Worm (Caenorhabditis elegans): ENCODE results near the gene C37E2.2.

The C37E2.2 gene

DNA sequence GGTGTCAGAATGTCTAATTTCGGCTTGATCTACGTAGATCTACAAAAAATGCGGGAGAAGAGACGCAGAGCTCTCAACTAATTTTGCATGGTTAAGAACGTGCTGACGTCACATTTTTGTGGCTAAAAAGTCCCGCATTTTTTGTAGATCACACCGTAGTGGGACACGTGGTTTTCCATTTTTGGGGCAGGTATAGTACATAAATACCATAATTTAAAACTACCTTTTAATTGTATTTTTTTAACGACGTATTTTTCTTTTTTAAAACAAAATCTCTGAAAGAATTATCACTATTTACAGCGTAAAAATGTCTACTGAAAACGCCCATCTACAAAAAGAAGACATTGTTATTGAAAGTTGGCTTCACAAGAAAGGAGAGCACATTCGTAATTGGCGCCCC lies 28.4 kb upstream of the C37E2.2 start, which contains the start of gene akt-2:
Gene akt-2 (plus strand): TSS at position 301 of the 400 bp plus-strand sequence.
- no peak for TF ChIP-seq hlh-1 (tag; optimal IDR thresholded peaks at IDR 0.05)
- TF ChIP-seq unc-39 (tag; optimal IDR thresholded peaks at IDR 0.05): no peak
- no peak for TF ChIP-seq nhr-76 (tag; optimal IDR thresholded peaks at IDR 0.05)
- TF ChIP-seq snpc-4 (tag; optimal IDR thresholded peaks at IDR 0.05): no peak
- no peak for TF ChIP-seq nhr-2 (tag; optimal IDR thresholded peaks at IDR 0.05)
- TF ChIP-seq pha-4 (tag; optimal IDR thresholded peaks at IDR 0.05): no peak

DNA sequence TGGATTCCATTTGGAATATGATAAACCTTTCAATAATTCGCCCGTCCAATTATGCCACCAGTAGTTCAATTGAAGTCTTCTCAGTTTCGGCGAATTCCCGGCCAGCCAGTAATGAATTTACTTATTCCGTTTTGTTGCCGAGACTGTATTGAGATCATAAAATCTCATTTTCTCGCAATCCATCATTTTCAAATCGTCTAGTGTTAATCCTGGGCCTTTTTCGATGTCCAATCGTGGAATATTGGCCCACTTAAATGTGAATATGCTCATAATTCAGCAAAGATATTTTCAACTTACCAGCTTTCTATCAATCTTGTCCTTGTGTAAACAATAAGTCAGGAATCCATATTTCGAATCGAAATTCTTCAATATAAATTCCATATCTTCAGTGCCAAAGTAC lies 23.2 kb upstream of the C37E2.2 start:
- TF ChIP-seq nhr-237 (tag; optimal IDR thresholded peaks at IDR 0.05): no peak

DNA sequence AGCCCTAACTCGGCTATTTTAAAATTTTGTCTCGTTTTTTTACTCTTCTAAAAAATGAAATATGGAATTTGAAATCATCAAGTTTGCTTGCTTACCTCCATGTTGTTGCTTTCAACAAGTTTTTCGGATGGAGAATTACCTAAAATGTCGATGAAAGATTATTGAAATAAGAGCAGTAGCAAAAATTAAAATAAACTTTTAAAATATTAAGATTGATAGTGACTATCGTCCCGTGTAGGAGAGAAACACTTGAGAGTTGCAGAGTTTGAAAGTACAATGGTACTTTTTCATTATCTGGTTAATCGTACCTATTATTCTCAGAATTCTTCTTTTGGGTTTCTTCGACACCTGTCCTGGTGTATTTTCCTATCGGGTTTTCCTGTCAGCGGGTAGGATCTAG lies 18.9 kb upstream of the C37E2.2 start, which contains the start of gene ceh-90:
Gene ceh-90 (minus strand): TSS at position 101 of the 400 bp plus-strand sequence.
- no peak for TF ChIP-seq sem-2 (GFP tag; optimal IDR thresholded peaks at IDR 0.05)
- no peak for TF ChIP-seq flh-1 (GFP tag; optimal IDR thresholded peaks at IDR 0.05)
- no peak for TF ChIP-seq lsy-2 (tag; optimal IDR thresholded peaks at IDR 0.05)
- no peak for TF ChIP-seq ztf-11 (tag; optimal IDR thresholded peaks at IDR 0.05)
- TF ChIP-seq nhr-237 (tag; optimal IDR thresholded peaks at IDR 0.05): no peak
- TF ChIP-seq ceh-43 (GFP tag; optimal IDR thresholded peaks at IDR 0.05): no peak
- TF ChIP-seq lin-13 (tag; optimal IDR thresholded peaks at IDR 0.05): no peak
- TF ChIP-seq unc-120 (tag; optimal IDR thresholded peaks at IDR 0.05; ENCODE audit: poor library complexity, severe bottlenecking): no peak
- TF ChIP-seq M03D4.4 (tag; optimal IDR thresholded peaks at IDR 0.05): no peak
- TF ChIP-seq pha-4 (tag; optimal IDR thresholded peaks at IDR 0.05): no peak
- TF ChIP-seq lin-32 (GFP tag; optimal IDR thresholded peaks at IDR 0.05): no peak
- TF ChIP-seq ham-2 (GFP tag; optimal IDR thresholded peaks at IDR 0.05): no peak
- no peak for TF ChIP-seq ceh-39 (tag; optimal IDR thresholded peaks at IDR 0.05)
- no peak for TF ChIP-seq ces-1 (GFP tag; optimal IDR thresholded peaks at IDR 0.05)
- TF ChIP-seq cnd-1 (tag; optimal IDR thresholded peaks at IDR 0.05): no peak
- no peak for TF ChIP-seq elt-1 (tag; optimal IDR thresholded peaks at IDR 0.05; ENCODE audit: borderline replicate concordance, insufficient read depth)
- no peak for TF ChIP-seq drap-1 (GFP tag; optimal IDR thresholded peaks at IDR 0.05)
- no peak for TF ChIP-seq snpc-4 (tag; optimal IDR thresholded peaks at IDR 0.05)

DNA sequence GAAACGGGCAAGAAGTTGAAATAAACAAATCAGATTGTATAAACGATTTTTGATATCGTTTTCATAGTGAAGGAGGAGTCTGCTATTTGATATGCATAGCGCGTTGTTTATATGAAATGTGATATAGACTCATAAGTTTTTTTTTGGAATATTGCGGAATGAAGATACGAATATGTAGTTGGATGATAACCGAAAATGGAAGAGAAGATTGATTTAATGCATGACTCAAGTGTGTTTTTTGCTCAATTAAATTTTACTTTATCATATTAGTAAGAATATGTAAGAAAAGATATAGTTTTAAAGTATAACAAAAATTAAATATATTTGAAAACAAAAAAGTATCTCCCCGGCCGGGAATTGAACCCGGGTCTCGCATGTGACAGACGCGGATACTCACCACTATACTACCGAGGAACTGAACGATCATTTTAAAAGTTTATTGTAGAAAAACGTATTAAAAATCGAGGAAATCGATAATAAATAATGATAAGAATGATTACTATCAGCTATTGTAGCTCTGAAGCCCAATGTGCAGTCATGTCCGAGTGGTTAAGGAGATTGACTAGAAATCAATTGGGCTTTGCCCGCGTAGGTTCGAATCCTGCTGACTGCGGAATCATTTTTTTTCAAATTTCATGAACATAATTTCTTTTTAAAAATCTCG lies 14.0 kb upstream of the C37E2.2 start, which contains the start of gene lgc-25:
Gene lgc-25 (minus strand): TSS at position 51 of the 664 bp plus-strand sequence.
- TF ChIP-seq M03D4.4 (tag; optimal IDR thresholded peaks at IDR 0.05) (no peak), mab-5 (tag; optimal IDR thresholded peaks at IDR 0.05) (no peak), ceh-39 (tag; optimal IDR thresholded peaks at IDR 0.05) (no peak), mep-1 (tag; optimal IDR thresholded peaks at IDR 0.05) (no peak), nhr-28 (tag; optimal IDR thresholded peaks at IDR 0.05) (no peak), bed-3 (GFP tag; optimal IDR thresholded peaks at IDR 0.05) (no peak), sem-2 (GFP tag; optimal IDR thresholded peaks at IDR 0.05) (no peak), lin-32 (GFP tag; optimal IDR thresholded peaks at IDR 0.05) (no peak)

DNA sequence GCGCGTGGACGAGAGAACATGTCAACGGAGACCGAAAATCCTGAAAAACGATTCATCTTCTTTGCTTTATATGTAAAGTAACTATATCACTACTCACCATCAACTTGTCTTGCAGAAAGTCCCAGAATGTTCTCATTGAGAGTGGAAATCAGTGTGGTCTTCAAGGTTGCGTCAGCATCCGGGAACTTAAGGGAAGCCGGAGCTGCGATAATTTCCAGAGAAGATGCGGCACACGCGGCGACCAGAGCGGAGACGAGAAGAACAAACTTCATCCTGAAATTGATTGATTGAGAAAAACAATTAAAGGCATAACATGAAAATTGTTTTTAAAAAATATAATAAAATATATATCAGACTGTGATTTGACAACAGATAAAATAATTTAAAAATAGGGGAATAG lies 11.6 kb upstream of the C37E2.2 start, which contains the start of gene vha-20:
Gene vha-20 (minus strand): TSS at position 273 of the 400 bp plus-strand sequence.
- TF ChIP-seq zip-8 (tag; optimal IDR thresholded peaks at IDR 0.05): no peak
- no peak for TF ChIP-seq mls-2 (tag; optimal IDR thresholded peaks at IDR 0.05)
- TF ChIP-seq ham-2 (GFP tag; optimal IDR thresholded peaks at IDR 0.05): no peak
- no peak for TF ChIP-seq ceh-83 (GFP tag; optimal IDR thresholded peaks at IDR 0.05)
- TF ChIP-seq flh-1 (GFP tag; optimal IDR thresholded peaks at IDR 0.05): no peak
- TF ChIP-seq sptf-1 (tag; optimal IDR thresholded peaks at IDR 0.05): no peak
- TF ChIP-seq nhr-237 (tag; optimal IDR thresholded peaks at IDR 0.05): no peak
- TF ChIP-seq cnd-1 (tag; optimal IDR thresholded peaks at IDR 0.05): no peak
- no peak for TF ChIP-seq bed-3 (GFP tag; optimal IDR thresholded peaks at IDR 0.05)
- TF ChIP-seq nhr-2 (tag; optimal IDR thresholded peaks at IDR 0.05): no peak
- TF ChIP-seq snpc-4 (tag; optimal IDR thresholded peaks at IDR 0.05): no peak
- no peak for TF ChIP-seq sem-2 (GFP tag; optimal IDR thresholded peaks at IDR 0.05)
- no peak for TF ChIP-seq elt-1 (tag; optimal IDR thresholded peaks at IDR 0.05; ENCODE audit: borderline replicate concordance, insufficient read depth)
- TF ChIP-seq M03D4.4 (tag; optimal IDR thresholded peaks at IDR 0.05): no peak
- no peak for TF ChIP-seq blmp-1 (tag; optimal IDR thresholded peaks at IDR 0.05)
- no peak for TF ChIP-seq nhr-12 (tag; optimal IDR thresholded peaks at IDR 0.05)
- no peak for TF ChIP-seq ces-1 (GFP tag; optimal IDR thresholded peaks at IDR 0.05)

Measured in whole organism, mixed stage, embryonic.